Worm (Caenorhabditis elegans) whole organism, L1 larva: Measurements from ENCODE around the gene T05E12.9.

ENCODE experiments used
- C04F5.9 ChIP-seq: sonication (generic microtip); optimal IDR thresholded peaks from 2 replicates; lab custom pipeline; 2016; ENCODE audit warnings: missing genetic modification characterization, missing compliant biosample characterization
- Y116A8C.19 ChIP-seq: sonication (generic microtip); optimal IDR thresholded peaks from 2 replicates; lab custom pipeline; 2016; ENCODE audit warnings: missing compliant biosample characterization, missing genetic modification characterization, borderline replicate concordance
- ceh-63 ChIP-seq: fragments of 200-800 bp; sonication (Bioruptor generic); optimal IDR thresholded peaks from 2 replicates; lab custom pipeline; 2018; ENCODE audit warnings: mild to moderate bottlenecking, missing genetic modification characterization, missing compliant biosample characterization
- ceh-8 ChIP-seq: fragments of 200-800 bp; sonication (Bioruptor generic); optimal IDR thresholded peaks from 2 replicates; lab custom pipeline; 2018; ENCODE audit warnings: mild to moderate bottlenecking, missing genetic modification characterization, moderate library complexity, missing compliant biosample characterization
- dpl-1 ChIP-seq, 3 experiments: fragments of 150-350 bp in 2 of 3; sonication (generic microtip) in 1 of 3; optimal IDR thresholded peaks; 2 replicates each; lab custom pipeline; 2014 to 2017; ENCODE audit warnings: missing biosample characterization in 3 of 3, missing genetic modification characterization in 3 of 3, missing genetic modification reagents in 3 of 3
- efl-1 ChIP-seq, 4 experiments: fragments of 150-350 bp; optimal IDR thresholded peaks in 3 of 4; peaks in 1 of 4; 1 replicate in 1 of 4; 2 replicates in 3 of 4; lab custom pipeline; 2014; ENCODE audit warnings: missing biosample characterization in 2 of 4, missing genetic modification characterization in 2 of 4, missing genetic modification reagents in 2 of 4
- fkh-10 ChIP-seq: sonication (generic microtip); optimal IDR thresholded peaks from 2 replicates; lab custom pipeline; 2017; ENCODE audit warnings: missing biosample characterization, missing genetic modification reagents, missing genetic modification characterization
- fos-1 ChIP-seq: fragments of 150-350 bp; optimal IDR thresholded peaks from 2 replicates; lab custom pipeline; 2014; ENCODE audit warnings: missing biosample characterization, missing genetic modification characterization
- grh-1 ChIP-seq: fragments of 200-800 bp; sonication (Bioruptor generic); IDR thresholded peaks from 2 replicates; pipeline ENCODE4 v1.3.6; 2022; ENCODE audit warnings: missing genetic modification reagents, missing genetic modification characterization, missing compliant biosample characterization
- lin-13 ChIP-seq: fragments of 150-350 bp; optimal IDR thresholded peaks from 2 replicates; lab custom pipeline; 2014; ENCODE audit warnings: missing biosample characterization, missing genetic modification reagents, missing genetic modification characterization
- lin-35 ChIP-seq, 2 experiments: fragments of 150-350 bp; optimal IDR thresholded peaks; 2 replicates each; lab custom pipeline; 2014; ENCODE audit warnings: missing biosample characterization in 2 of 2, missing genetic modification characterization in 2 of 2, missing genetic modification reagents in 2 of 2
- lsy-2 ChIP-seq, 2 experiments: fragments of 150-350 bp; optimal IDR thresholded peaks; 2 replicates each; lab custom pipeline; 2014; ENCODE audit warnings: missing biosample characterization in 2 of 2, missing genetic modification characterization in 2 of 2
- mef-2 ChIP-seq: fragments of 150-350 bp; optimal IDR thresholded peaks from 2 replicates; lab custom pipeline; 2014; ENCODE audit warnings: missing biosample characterization, missing genetic modification characterization
- mep-1 ChIP-seq: fragments of 150-350 bp; optimal IDR thresholded peaks from 2 replicates; lab custom pipeline; 2014; ENCODE audit warnings: missing biosample characterization, missing genetic modification characterization
- nhr-12 ChIP-seq: sonication (generic microtip); optimal IDR thresholded peaks from 2 replicates; lab custom pipeline; 2017; ENCODE audit warnings: missing biosample characterization, missing genetic modification characterization
- nhr-20 ChIP-seq: sonication (generic microtip); optimal IDR thresholded peaks from 2 replicates; lab custom pipeline; 2016; ENCODE audit warnings: mild to moderate bottlenecking, missing genetic modification characterization, missing compliant biosample characterization
- nhr-71 ChIP-seq: sonication (generic microtip); optimal IDR thresholded peaks from 2 replicates; lab custom pipeline; 2016; ENCODE audit warnings: mild to moderate bottlenecking, missing genetic modification characterization, moderate library complexity, missing compliant biosample characterization
- nhr-76 ChIP-seq: sonication (generic microtip); optimal IDR thresholded peaks from 2 replicates; lab custom pipeline; 2017; ENCODE audit warnings: missing biosample characterization, missing genetic modification characterization
- nhr-90 ChIP-seq: sonication (generic microtip); optimal IDR thresholded peaks from 2 replicates; lab custom pipeline; 2016; ENCODE audit warnings: mild to moderate bottlenecking, missing genetic modification characterization, missing compliant biosample characterization; ENCODE audit not compliant: poor library complexity
- pax-3 ChIP-seq: fragments of 200-800 bp; sonication (Bioruptor generic); optimal IDR thresholded peaks from 2 replicates; lab custom pipeline; 2018; ENCODE audit warnings: mild to moderate bottlenecking, missing genetic modification characterization, moderate library complexity, missing compliant biosample characterization
- rnt-1 ChIP-seq: sonication (generic microtip); optimal IDR thresholded peaks from 2 replicates; lab custom pipeline; 2016; ENCODE audit warnings: mild to moderate bottlenecking, missing genetic modification characterization, moderate library complexity, missing compliant biosample characterization
- snpc-4 ChIP-seq: fragments of 150-350 bp; optimal IDR thresholded peaks from 2 replicates; lab custom pipeline; 2014; ENCODE audit warnings: missing biosample characterization, missing genetic modification characterization
- snu-23 ChIP-seq: sonication (generic microtip); optimal IDR thresholded peaks from 2 replicates; lab custom pipeline; 2016; ENCODE audit warnings: missing genetic modification characterization, missing compliant biosample characterization
- sox-4 ChIP-seq: sonication (generic microtip); optimal IDR thresholded peaks from 2 replicates; lab custom pipeline; 2016; ENCODE audit warnings: missing genetic modification characterization, missing compliant biosample characterization
- sptf-1 ChIP-seq: fragments of 150-350 bp; optimal IDR thresholded peaks from 2 replicates; lab custom pipeline; 2014; ENCODE audit warnings: missing biosample characterization, missing genetic modification characterization
- tlp-1 ChIP-seq: fragments of 150-350 bp; optimal IDR thresholded peaks from 2 replicates; lab custom pipeline; 2014; ENCODE audit warnings: missing biosample characterization, missing genetic modification characterization
- unc-30 ChIP-seq: sonication (generic microtip); optimal IDR thresholded peaks from 2 replicates; lab custom pipeline; 2017; ENCODE audit warnings: missing biosample characterization, missing genetic modification characterization
- vab-15 ChIP-seq: sonication (generic microtip); optimal IDR thresholded peaks from 2 replicates; lab custom pipeline; 2017; ENCODE audit warnings: missing genotype, mild to moderate bottlenecking, missing genetic modification characterization, missing compliant biosample characterization
- xbp-1 ChIP-seq: sonication (generic microtip); optimal IDR thresholded peaks from 2 replicates; lab custom pipeline; 2016; ENCODE audit warnings: missing genetic modification characterization, missing compliant biosample characterization
- zag-1 ChIP-seq: fragments of 150-350 bp; optimal IDR thresholded peaks from 2 replicates; lab custom pipeline; 2014; ENCODE audit warnings: missing biosample characterization, missing genetic modification characterization
- ztf-11 ChIP-seq, 2 experiments: sonication (generic microtip); optimal IDR thresholded peaks; 2 replicates each; lab custom pipeline; 2016 to 2017; ENCODE audit warnings: missing genetic modification characterization in 2 of 2, missing biosample characterization in 1 of 2, missing compliant biosample characterization in 1 of 2

Gene T05E12.9

DNA sequence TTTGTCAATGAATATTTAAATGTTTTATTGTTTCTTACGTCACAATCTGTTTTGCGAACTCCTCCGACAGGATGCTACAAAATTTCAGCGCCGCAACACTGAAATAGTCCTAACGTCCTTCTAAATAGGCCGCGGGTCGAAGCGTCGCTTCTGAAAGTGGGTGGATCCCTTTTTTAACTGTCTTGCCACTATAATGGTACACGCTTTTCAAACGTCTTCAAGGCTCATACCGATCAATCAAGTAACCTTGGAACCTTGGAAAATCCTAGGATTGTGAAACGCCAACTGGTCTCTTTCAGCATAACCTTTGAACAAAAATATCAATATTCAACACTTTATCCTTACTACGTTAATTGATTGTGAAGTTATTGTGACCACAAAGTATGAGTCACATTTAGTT, 16.0 kb downstream of the T05E12.9 start:
- TF ChIP-seq nhr-12 (tag; lab: Kevin White, UChicago): no peak

ce11 chrV:17064676-17065075, 17.9 kb downstream of the T05E12.9 start, which contains the start of gene srh-255:
TSS of gene srh-255 (plus strand) at chrV:17064976.
- no peak for TF ChIP-seq mep-1 (tag; lab: Kevin White, UChicago)
- no peak for TF ChIP-seq tlp-1
- TF ChIP-seq C04F5.9: no peak
- TF ChIP-seq dpl-1 (GFP tag; optimal IDR thresholded peaks at IDR 0.05; lab: Kevin White, UChicago): no peak
- no peak for TF ChIP-seq snpc-4 (tag; lab: Kevin White, UChicago)
- TF ChIP-seq xbp-1: no peak
- TF ChIP-seq nhr-20: no peak
- no peak for TF ChIP-seq rnt-1 (tag; lab: Kevin White, UChicago)
- TF ChIP-seq ceh-8 (GFP tag; lab: Kevin White, UChicago): no peak
- TF ChIP-seq lsy-2 (tag; optimal IDR thresholded peaks at IDR 0.05; lab: Kevin White, UChicago): no peak
- TF ChIP-seq mef-2 (tag; lab: Kevin White, UChicago): no peak
- TF ChIP-seq fkh-10 (GFP tag; lab: Kevin White, UChicago): no peak
- no peak for TF ChIP-seq ztf-11 (tag; optimal IDR thresholded peaks at IDR 0.05; lab: Kevin White, UChicago)
- TF ChIP-seq nhr-76 (tag; lab: Kevin White, UChicago): no peak
- no peak for TF ChIP-seq nhr-90
- no peak for TF ChIP-seq fos-1
- TF ChIP-seq nhr-71 (tag; lab: Kevin White, UChicago): no peak
- no peak for TF ChIP-seq unc-30 (tag; lab: Kevin White, UChicago)
- no peak for TF ChIP-seq ceh-63 (GFP tag; lab: Kevin White, UChicago)
- TF ChIP-seq snu-23 (GFP tag; lab: Kevin White, UChicago): no peak

DNA sequence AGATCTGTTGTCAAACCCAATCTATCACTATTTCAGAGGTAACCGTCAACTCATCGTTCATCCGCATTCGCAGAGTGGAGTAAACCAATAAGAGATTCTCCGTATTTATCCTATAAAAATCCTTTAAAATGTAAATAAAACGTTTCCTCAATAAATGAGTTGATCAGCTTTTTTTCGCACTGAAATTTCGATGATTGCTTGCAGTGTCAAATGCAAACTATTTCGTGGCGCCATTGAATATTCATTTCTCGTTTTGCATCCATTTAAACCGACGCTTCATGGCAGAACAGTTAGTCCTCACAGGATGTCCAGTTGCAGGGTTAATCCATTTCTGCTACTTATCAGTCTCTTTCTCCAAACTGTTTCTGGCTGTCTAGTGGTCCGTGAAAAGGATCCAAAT, 21.0 kb downstream of the T05E12.9 start, which contains the start of gene F28B1.9:
Gene F28B1.9 (plus strand): TSS at position 301 of the 400 bp plus-strand sequence.
- no peak for TF ChIP-seq Y116A8C.19 (tag; lab: Kevin White, UChicago)
- TF ChIP-seq vab-15 (tag; lab: Kevin White, UChicago): no peak
- TF ChIP-seq grh-1 (GFP tag; lab: Robert Waterston, UW): no peak
- TF ChIP-seq lin-35 (GFP tag; optimal IDR thresholded peaks at IDR 0.05; lab: Kevin White, UChicago): no peak
- no peak for TF ChIP-seq efl-1 (optimal IDR thresholded peaks at IDR 0.05; lab: Kevin White, UChicago)
- no peak for TF ChIP-seq efl-1 (GFP tag; optimal IDR thresholded peaks at IDR 0.05 in 1 of 2; lab: Kevin White, UChicago)
- no peak for TF ChIP-seq pax-3
- TF ChIP-seq, all 84 proteins: peak for 0

DNA sequence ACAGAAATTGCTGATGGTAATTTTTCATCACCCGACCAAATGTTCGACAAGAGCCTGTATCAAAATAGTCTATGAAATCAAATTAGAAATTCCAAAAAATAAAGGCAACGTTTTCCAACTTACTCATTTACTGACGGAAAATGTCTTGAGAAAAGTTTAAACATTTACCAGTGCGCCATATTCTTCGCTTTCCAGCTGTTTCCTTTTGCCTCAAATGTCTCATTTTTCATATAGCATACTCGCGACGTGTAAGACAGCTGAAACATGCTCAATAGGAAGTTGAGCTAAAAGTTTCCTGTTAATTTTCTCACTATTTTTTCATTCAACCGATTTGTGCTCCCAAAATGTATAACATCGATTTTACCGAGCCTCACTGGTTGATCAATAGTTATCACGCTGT, 22.6 kb downstream of the T05E12.9 start, which contains the start of gene sri-66:
Gene sri-66 (plus strand): TSS at position 301 of the 400 bp plus-strand sequence.
- no peak for TF ChIP-seq zag-1
- TF ChIP-seq mep-1 (tag; lab: Kevin White, UChicago): no peak
- no peak for TF ChIP-seq sox-4

DNA sequence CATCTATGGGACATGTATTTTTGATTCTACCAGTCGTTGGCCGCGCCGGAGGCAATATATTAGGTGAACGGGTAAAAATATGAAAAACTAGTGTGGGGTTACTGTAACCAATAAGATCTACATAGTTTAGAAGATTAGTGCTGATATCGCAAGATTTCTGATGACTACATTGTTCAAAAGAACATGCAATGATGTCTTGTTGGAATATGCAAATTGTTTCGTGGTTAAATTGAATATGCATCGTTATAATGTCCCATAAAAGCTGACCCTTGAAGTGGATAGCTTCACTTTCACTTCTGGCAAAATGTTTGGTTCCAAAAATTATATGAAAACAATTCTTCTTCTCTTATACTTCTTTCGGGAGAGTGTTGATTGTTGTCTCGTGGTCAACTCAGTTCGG, 38.1 kb downstream of the T05E12.9 start, which contains the start of gene F28B1.2:
Gene F28B1.2 (plus strand): TSS at position 301 of the 400 bp plus-strand sequence.
- TF ChIP-seq snpc-4 (tag; lab: Kevin White, UChicago): no peak
- no peak for TF ChIP-seq efl-1 (optimal IDR thresholded peaks at IDR 0.05; lab: Kevin White, UChicago)
- peak in 1 of 2 experiments; percentile 48 for TF ChIP-seq efl-1 (GFP tag; optimal IDR thresholded peaks at IDR 0.05 in 1 of 2; lab: Kevin White, UChicago)

DNA sequence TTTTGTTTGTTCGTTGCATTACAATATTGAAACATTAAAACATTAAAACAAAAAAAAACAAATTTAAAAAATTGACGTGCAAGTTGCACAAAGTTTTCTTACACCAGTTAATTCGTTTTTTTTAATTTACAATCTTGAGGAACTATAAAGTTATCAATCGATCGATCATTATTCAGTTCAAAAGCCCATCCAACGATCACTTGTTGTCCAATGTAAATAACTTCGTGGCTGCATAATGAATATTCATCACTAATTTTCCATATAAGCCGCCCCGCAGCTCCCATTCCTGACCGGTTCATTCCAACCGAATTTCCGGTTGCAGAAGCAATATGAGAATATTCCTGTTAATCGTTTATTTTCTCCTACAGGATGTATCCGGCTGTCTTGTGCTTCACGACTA, 40.4 kb downstream of the T05E12.9 start, which contains the start of gene hpo-33:
Gene hpo-33 (plus strand): TSS at position 301 of the 400 bp plus-strand sequence.
- TF ChIP-seq efl-1 (optimal IDR thresholded peaks at IDR 0.05; lab: Kevin White, UChicago) (no peak), efl-1 (GFP tag; optimal IDR thresholded peaks at IDR 0.05 in 1 of 2; lab: Kevin White, UChicago) (peak in 1 of 2 experiments; percentile 44), lin-13 (GFP tag; lab: Kevin White, UChicago) (no peak), ceh-63 (GFP tag; lab: Kevin White, UChicago) (no peak), sptf-1 (tag; lab: Kevin White, UChicago) (no peak)
